Worm (Caenorhabditis elegans) whole organism, young adult: ENCODE results near the gene B0457.6.

Experiments used
- B0261.1 ChIP-seq: sonication (generic microtip); optimal IDR thresholded peaks from 2 replicates; lab custom pipeline; 2016; ENCODE audit warnings: mild to moderate bottlenecking, missing genetic modification characterization, moderate library complexity, missing compliant biosample characterization
- D2030.7 ChIP-seq: fragments of 200-800 bp; sonication (Bioruptor generic); IDR thresholded peaks from 2 replicates; pipeline ENCODE4 v1.3.6; 2022; ENCODE audit warnings: missing genetic modification reagents, missing genetic modification characterization, missing compliant biosample characterization
- F23B12.7 ChIP-seq: sonication (generic microtip); optimal IDR thresholded peaks from 2 replicates; lab custom pipeline; 2017; ENCODE audit warnings: missing genetic modification characterization, mild to moderate bottlenecking, missing compliant biosample characterization, antibody characterized with exemption, moderate library complexity; ENCODE audit not compliant: insufficient read depth
- F33H1.4 ChIP-seq: fragments of 200-800 bp; sonication (Bioruptor generic); IDR thresholded peaks from 2 replicates; pipeline ENCODE4 v1.3.6; 2022; ENCODE audit warnings: missing genetic modification reagents, missing genetic modification characterization, missing compliant biosample characterization
- F49E8.2 ChIP-seq: sonication (generic microtip); optimal IDR thresholded peaks from 3 replicates; lab custom pipeline; 2017; ENCODE audit warnings: missing genetic modification characterization, mild to moderate bottlenecking, missing compliant biosample characterization, antibody characterized with exemption, moderate library complexity; ENCODE audit not compliant: insufficient read depth
- K11D2.4 ChIP-seq: fragments of 200-800 bp; sonication (Bioruptor generic); IDR thresholded peaks from 2 replicates; pipeline ENCODE4 v1.3.6; 2022; ENCODE audit warnings: missing genetic modification reagents, missing genetic modification characterization, missing compliant biosample characterization
- Y67H2A.10 ChIP-seq: fragments of 200-800 bp; sonication (Bioruptor generic); conservative IDR thresholded peaks from 2 replicates; pipeline ENCODE4 v1.3.6; 2022; ENCODE audit warnings: missing genetic modification reagents, missing genetic modification characterization, missing compliant biosample characterization
- athp-1 ChIP-seq: sonication (generic microtip); optimal IDR thresholded peaks from 2 replicates; lab custom pipeline; 2017; ENCODE audit warnings: mild to moderate bottlenecking, missing genetic modification characterization, missing compliant biosample characterization
- ceh-27 ChIP-seq: fragments of 200-800 bp; sonication (Bioruptor generic); optimal IDR thresholded peaks from 2 replicates; lab custom pipeline; 2018; ENCODE audit warnings: mild to moderate bottlenecking, missing genetic modification characterization, moderate library complexity, missing compliant biosample characterization
- ceh-91 ChIP-seq: fragments of 200-800 bp; sonication (Bioruptor generic); IDR thresholded peaks from 2 replicates; pipeline ENCODE4 v1.3.6; 2022; ENCODE audit warnings: missing genetic modification reagents, missing genetic modification characterization, missing compliant biosample characterization
- dox-1 ChIP-seq: fragments of 200-800 bp; sonication (Bioruptor generic); IDR thresholded peaks from 2 replicates; pipeline ENCODE4 v1.3.6; 2022; ENCODE audit warnings: missing genetic modification reagents, missing genetic modification characterization, missing compliant biosample characterization
- efl-1 ChIP-seq: fragments of 150-350 bp; optimal IDR thresholded peaks from 2 replicates; lab custom pipeline; 2014; ENCODE audit warnings: missing biosample characterization, missing genetic modification reagents, missing genetic modification characterization
- hmg-1.2 ChIP-seq: fragments of 200-800 bp; sonication (Bioruptor generic); IDR thresholded peaks from 2 replicates; pipeline ENCODE4 v1.3.6; 2022; ENCODE audit warnings: missing genetic modification reagents, missing genetic modification characterization, missing compliant biosample characterization
- lag-1 ChIP-seq: fragments of 200-800 bp; sonication (Bioruptor generic); IDR thresholded peaks from 2 replicates; pipeline ENCODE4 v1.3.6; 2022; ENCODE audit warnings: missing genetic modification reagents, missing genetic modification characterization, missing compliant biosample characterization
- lin-35 ChIP-seq, 3 experiments: fragments of 150-350 bp in 2 of 3; sonication (generic microtip) in 1 of 3; optimal IDR thresholded peaks; 2 replicates each; lab custom pipeline; 2014 to 2018; ENCODE audit warnings: missing biosample characterization in 3 of 3, missing genetic modification characterization in 3 of 3, missing genetic modification reagents in 3 of 3
- lin-54 ChIP-seq: fragments of 200-800 bp; sonication (Bioruptor generic); optimal IDR thresholded peaks from 2 replicates; lab custom pipeline; 2018; ENCODE audit warnings: mild to moderate bottlenecking, missing genetic modification characterization, missing compliant biosample characterization
- lsl-1 ChIP-seq: fragments of 200-800 bp; sonication (Bioruptor generic); optimal IDR thresholded peaks from 2 replicates; lab custom pipeline; 2018; ENCODE audit warnings: mild to moderate bottlenecking, missing genetic modification characterization, moderate library complexity, missing compliant biosample characterization
- madf-3 ChIP-seq: fragments of 200-800 bp; sonication (Bioruptor generic); IDR thresholded peaks from 2 replicates; pipeline ENCODE4 v1.3.6; 2022; ENCODE audit warnings: missing genetic modification reagents, missing genetic modification characterization, missing compliant biosample characterization
- madf-6 ChIP-seq: fragments of 200-800 bp; sonication (Bioruptor generic); IDR thresholded peaks from 2 replicates; pipeline ENCODE4 v1.3.6; 2022; ENCODE audit warnings: missing genetic modification reagents, missing genetic modification characterization, missing compliant biosample characterization
- madf-8 ChIP-seq: fragments of 200-800 bp; sonication (Bioruptor generic); conservative IDR thresholded peaks from 2 replicates; pipeline ENCODE4 v1.3.6; 2022; ENCODE audit warnings: missing genetic modification reagents, missing genetic modification characterization, missing compliant biosample characterization
- mcd-1 ChIP-seq: fragments of 200-800 bp; sonication (Bioruptor generic); IDR thresholded peaks from 2 replicates; pipeline ENCODE4 v1.3.6; 2022; ENCODE audit warnings: missing genetic modification reagents, missing genetic modification characterization, missing compliant biosample characterization
- nfya-1 ChIP-seq: sonication (generic microtip); optimal IDR thresholded peaks from 2 replicates; lab custom pipeline; 2017; ENCODE audit warnings: antibody characterized with exemption, missing compliant biosample characterization, missing genetic modification characterization, borderline replicate concordance; ENCODE audit not compliant: insufficient read depth
- snpc-1.3 ChIP-seq: sonication (generic microtip); optimal IDR thresholded peaks from 2 replicates; lab custom pipeline; 2017; ENCODE audit warnings: missing genetic modification characterization, mild to moderate bottlenecking, missing compliant biosample characterization, antibody characterized with exemption, moderate library complexity, missing genotype, missing genetic modification reagents; ENCODE audit not compliant: insufficient read depth
- snpc-3.4 ChIP-seq: sonication (generic microtip); optimal IDR thresholded peaks from 2 replicates; lab custom pipeline; 2017; ENCODE audit warnings: missing genetic modification characterization, mild to moderate bottlenecking, missing compliant biosample characterization, antibody characterized with exemption, moderate library complexity, missing genotype, missing genetic modification reagents
- snpc-4 ChIP-seq, 5 experiments: fragments of 150-350 bp in 1 of 5; sonication (generic microtip) in 4 of 5; optimal IDR thresholded peaks; 2 replicates each; lab custom pipeline; 2014 to 2018; ENCODE audit warnings: missing genetic modification characterization in 5 of 5, missing biosample characterization in 3 of 5, antibody characterized with exemption in 2 of 5, mild to moderate bottlenecking in 2 of 5, missing compliant biosample characterization in 2 of 5, missing genotype in 2 of 5, moderate library complexity in 2 of 5, missing genetic modification reagents in 1 of 5
- tbp1 ChIP-seq: fragments of 200-800 bp; sonication (Bioruptor generic); optimal IDR thresholded peaks from 2 replicates; lab custom pipeline; 2018; ENCODE audit warnings: mild to moderate bottlenecking, missing genetic modification characterization, missing compliant biosample characterization
- unc-130 ChIP-seq: sonication (generic microtip); optimal IDR thresholded peaks from 2 replicates; lab custom pipeline; 2016; ENCODE audit warnings: missing genetic modification reagents, missing genetic modification characterization, missing compliant biosample characterization
- xnd-1 ChIP-seq: sonication (generic microtip); optimal IDR thresholded peaks from 2 replicates; lab custom pipeline; 2016; ENCODE audit warnings: missing genotype, missing genetic modification reagents, missing genetic modification characterization, missing compliant biosample characterization
- ztf-18 ChIP-seq: sonication (generic microtip); optimal IDR thresholded peaks from 2 replicates; lab custom pipeline; 2016; ENCODE audit warnings: missing genotype, mild to moderate bottlenecking, missing genetic modification characterization, missing compliant biosample characterization
- ztf-25 ChIP-seq: fragments of 200-800 bp; sonication (Bioruptor generic); IDR thresholded peaks from 2 replicates; pipeline ENCODE4 v1.3.6; 2022; ENCODE audit warnings: missing genetic modification reagents, missing genetic modification characterization, missing compliant biosample characterization

The B0457.6 gene

DNA sequence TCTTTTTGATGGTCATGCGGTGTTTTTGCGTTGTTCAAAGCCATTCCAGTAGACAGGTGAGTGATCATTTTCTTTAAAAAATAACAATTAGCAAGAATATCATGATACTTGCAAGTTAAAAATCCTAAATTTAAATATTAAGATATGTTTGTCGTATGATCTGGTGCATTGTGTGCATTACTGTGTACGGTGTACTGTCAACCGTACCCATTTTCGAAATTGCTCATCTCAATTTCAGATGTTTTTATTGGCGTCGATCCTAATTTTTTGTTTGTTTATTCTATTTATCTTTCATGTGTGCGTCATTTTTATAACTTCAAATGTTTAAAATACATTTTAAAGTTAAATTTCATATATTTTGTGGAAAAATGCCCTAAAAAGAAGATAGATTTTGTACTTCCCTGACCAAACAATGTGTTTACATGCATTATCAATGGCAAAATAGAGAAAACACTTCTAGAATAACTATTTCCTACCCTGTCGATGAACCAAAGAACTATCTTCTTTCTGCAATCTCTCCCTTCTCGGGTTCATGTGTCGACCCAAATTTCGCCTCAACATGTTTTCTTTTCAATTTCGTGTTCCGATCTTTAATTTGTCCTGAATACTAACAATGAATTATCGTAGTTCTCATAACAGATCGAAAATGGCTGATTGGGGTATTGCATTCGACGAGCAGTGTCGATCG lies 37.8 kb upstream of the B0457.6 start, which contains the start of the genes T07D4.5 and ddx-19:
TSS of gene T07D4.5 (minus strand) at position 71 of the 688 bp plus-strand sequence.
TSS of gene ddx-19 (plus strand) at position 638 of the 688 bp plus-strand sequence.
- TF ChIP-seq F23B12.7 = peak; percentile 40
- TF ChIP-seq ztf-25 (GFP tag; lab: Robert Waterston, UW) = no peak
- no peak for TF ChIP-seq ceh-91 (GFP tag; lab: Robert Waterston, UW)
- peak; percentile 78 for TF ChIP-seq lsl-1 (GFP tag; lab: Kevin White, UChicago)
- peak; percentile 17; the same call in 1 of the 2 replicates for TF ChIP-seq F33H1.4 (GFP tag; lab: Robert Waterston, UW)
- TF ChIP-seq snpc-3.4 (tag; lab: Kevin White, UChicago) = no peak
- peak; percentile 51; the same call in 1 of the 2 replicates for TF ChIP-seq madf-6 (GFP tag; lab: Robert Waterston, UW)
- TF ChIP-seq snpc-1.3 (tag; lab: Kevin White, UChicago) = peak; percentile 45
- TF ChIP-seq ztf-18 = no peak
- TF ChIP-seq unc-130 (GFP tag; lab: Kevin White, UChicago) = no peak

DNA sequence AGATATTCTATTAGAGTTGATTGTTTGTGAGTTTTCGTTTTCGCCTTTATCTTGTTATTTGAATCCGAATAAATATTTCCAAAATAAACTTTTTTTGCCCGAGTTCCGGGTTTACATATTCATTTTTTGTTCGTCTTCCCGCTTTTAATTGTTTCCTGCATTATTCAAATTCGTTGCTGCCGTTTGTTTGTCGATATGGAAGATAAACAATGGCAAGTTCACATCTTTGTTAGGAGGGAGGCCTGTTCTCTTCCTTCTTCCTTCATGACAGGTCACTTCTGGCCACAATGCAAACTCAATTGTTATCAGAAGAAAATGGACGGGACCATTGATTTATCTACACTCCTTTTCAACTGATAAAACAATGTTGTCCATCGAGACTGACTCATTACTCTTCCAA lies 32.6 kb upstream of the B0457.6 start:
- TF ChIP-seq snpc-3.4 (tag; lab: Kevin White, UChicago) (no peak), madf-3 (GFP tag; lab: Robert Waterston, UW) (0 out of 2 replicates have a peak, but pooled peaks have one; percentile 50), nfya-1 (no peak), madf-6 (GFP tag; lab: Robert Waterston, UW) (peak; percentile 18; the same call in 1 of the 2 replicates)

DNA sequence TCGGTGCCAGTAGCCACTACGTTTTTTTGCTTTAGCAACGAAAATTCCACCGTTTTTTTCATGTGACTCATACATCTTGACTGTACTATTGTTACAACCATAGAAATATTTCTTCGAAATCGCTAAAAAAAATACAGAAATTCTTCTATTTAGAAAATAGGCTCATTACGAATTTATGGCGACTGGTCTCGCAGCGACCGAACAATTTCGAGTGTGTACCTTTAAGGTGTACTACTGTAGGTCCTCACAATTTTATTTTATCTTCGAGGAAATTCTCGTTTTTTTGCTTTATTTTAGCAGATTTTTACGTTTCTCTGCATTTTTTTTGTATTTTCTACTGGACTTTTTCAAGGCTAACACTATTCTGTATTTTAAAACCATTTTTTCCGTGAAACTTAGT lies 32.2 kb upstream of the B0457.6 start:
- TF ChIP-seq efl-1 (GFP tag; lab: Kevin White, UChicago) (peak; percentile 0), F33H1.4 (GFP tag; lab: Robert Waterston, UW) (peak; percentile 96), dox-1 (peak; percentile 40; the same call in 1 of the 2 replicates), hmg-1.2 (GFP tag; lab: Robert Waterston, UW) (peak; percentile 8; the same call in 1 of the 2 replicates), D2030.7 (GFP tag; lab: Robert Waterston, UW) (peak; percentile 56; the same call in 1 of the 2 replicates), lag-1 (no peak), mcd-1 (GFP tag; lab: Robert Waterston, UW) (peak; percentile 19; the same call in 1 of the 2 replicates), madf-8 (GFP tag; lab: Robert Waterston, UW) (peak; percentile 87), lin-35 (GFP tag; optimal IDR thresholded peaks at IDR 0.05; lab: Kevin White, UChicago) (no peak), snpc-1.3 (tag; lab: Kevin White, UChicago) (peak; percentile 17), snpc-4 (GFP tag; optimal IDR thresholded peaks at IDR 0.05; lab: Kevin White, UChicago) (no peak), snpc-4 (tag; optimal IDR thresholded peaks at IDR 0.05; lab: Kevin White, UChicago) (peak in 1 of 4 experiments; percentile 7), F49E8.2 (tag; lab: Kevin White, UChicago) (peak; percentile 29), lsl-1 (GFP tag; lab: Kevin White, UChicago) (peak; percentile 97), B0261.1 (tag; lab: Kevin White, UChicago) (no peak), F23B12.7 (peak; percentile 6), lin-54 (GFP tag; lab: Kevin White, UChicago) (peak; percentile 45), Y67H2A.10 (GFP tag; lab: Robert Waterston, UW) (no peak), ceh-27 (GFP tag; lab: Kevin White, UChicago) (no peak), xnd-1 (tag; lab: Kevin White, UChicago) (peak; percentile 92), madf-6 (GFP tag; lab: Robert Waterston, UW) (peak; percentile 94), athp-1 (tag; lab: Kevin White, UChicago) (no peak), K11D2.4 (GFP tag; lab: Robert Waterston, UW) (no peak), nfya-1 (no peak), tbp1 (GFP tag; lab: Kevin White, UChicago) (peak; percentile 5)
